Worm (Caenorhabditis elegans) whole organism, young adult: Measurements from ENCODE around the gene F58A6.2.

Experiments used
- C17E4.6 ChIP-seq: fragments of 200-800 bp; sonication (Bioruptor generic); IDR thresholded peaks from 2 replicates; pipeline ENCODE4 v1.3.6; 2022; ENCODE audit warnings: missing genetic modification reagents, missing genetic modification characterization, missing compliant biosample characterization
- F22D6.2 ChIP-seq: sonication (generic microtip); optimal IDR thresholded peaks from 2 replicates; lab custom pipeline; 2016; ENCODE audit warnings: mild to moderate bottlenecking, missing genetic modification characterization, missing compliant biosample characterization
- F55B11.4 ChIP-seq: sonication (generic microtip); optimal IDR thresholded peaks from 2 replicates; lab custom pipeline; 2016; ENCODE audit warnings: missing compliant biosample characterization, missing genetic modification characterization, borderline replicate concordance; ENCODE audit not compliant: insufficient read depth
- T26A5.8 ChIP-seq: sonication (generic microtip); optimal IDR thresholded peaks from 2 replicates; lab custom pipeline; 2016; ENCODE audit warnings: missing genetic modification characterization, missing compliant biosample characterization
- Y56A3A.18 ChIP-seq: fragments of 200-800 bp; sonication (Bioruptor generic); IDR thresholded peaks from 2 replicates; pipeline ENCODE4 v1.3.6; 2022; ENCODE audit warnings: missing genetic modification reagents, missing genetic modification characterization, missing compliant biosample characterization
- ama-1 ChIP-seq, 3 experiments: fragments of 150-350 bp in 1 of 3; sonication (generic microtip) in 2 of 3; optimal IDR thresholded peaks; 2 replicates each; lab custom pipeline; 2014 to 2018; ENCODE audit warnings: missing biosample characterization in 2 of 3, missing genetic modification characterization in 2 of 3, missing genetic modification reagents in 2 of 3
- atf-7 ChIP-seq: sonication (generic microtip); optimal IDR thresholded peaks from 2 replicates; lab custom pipeline; 2017; ENCODE audit warnings: mild to moderate bottlenecking, missing genetic modification characterization, missing compliant biosample characterization
- athp-1 ChIP-seq: sonication (generic microtip); optimal IDR thresholded peaks from 2 replicates; lab custom pipeline; 2017; ENCODE audit warnings: mild to moderate bottlenecking, missing genetic modification characterization, missing compliant biosample characterization
- cebp-1 ChIP-seq, 2 experiments: fragments of 200-800 bp in 1 of 2; sonication (Bioruptor generic) in 1 of 2; sonication (generic microtip) in 1 of 2; IDR thresholded peaks in 1 of 2; optimal IDR thresholded peaks in 1 of 2; 2 replicates each; pipeline versions ENCODE4 v1.3.6 to Lab custom; 2017 to 2022; ENCODE audit warnings: missing compliant biosample characterization in 2 of 2, missing genetic modification characterization in 2 of 2, mild to moderate bottlenecking in 1 of 2, missing genetic modification reagents in 1 of 2, moderate library complexity in 1 of 2
- ceh-91 ChIP-seq: fragments of 200-800 bp; sonication (Bioruptor generic); IDR thresholded peaks from 2 replicates; pipeline ENCODE4 v1.3.6; 2022; ENCODE audit warnings: missing genetic modification reagents, missing genetic modification characterization, missing compliant biosample characterization
- dox-1 ChIP-seq: fragments of 200-800 bp; sonication (Bioruptor generic); IDR thresholded peaks from 2 replicates; pipeline ENCODE4 v1.3.6; 2022; ENCODE audit warnings: missing genetic modification reagents, missing genetic modification characterization, missing compliant biosample characterization
- egrh-3 ChIP-seq: fragments of 200-800 bp; sonication (Bioruptor generic); IDR thresholded peaks from 2 replicates; pipeline ENCODE4 v1.3.6; 2022; ENCODE audit warnings: missing genetic modification reagents, missing genetic modification characterization, missing compliant biosample characterization
- ekl-4 ChIP-seq: fragments of 200-800 bp; sonication (Bioruptor generic); IDR thresholded peaks from 2 replicates; pipeline ENCODE4 v1.3.6; 2022; ENCODE audit warnings: missing genetic modification reagents, missing genetic modification characterization, missing compliant biosample characterization
- fkh-3 ChIP-seq: sonication (generic microtip); optimal IDR thresholded peaks from 2 replicates; lab custom pipeline; 2016; ENCODE audit warnings: mild to moderate bottlenecking, missing genetic modification characterization, missing compliant biosample characterization
- let-607 ChIP-seq, 2 experiments: fragments of 200-800 bp in 1 of 2; sonication (Bioruptor generic) in 1 of 2; sonication (generic microtip) in 1 of 2; optimal IDR thresholded peaks; 2 replicates each; lab custom pipeline; 2016 to 2018; ENCODE audit warnings: mild to moderate bottlenecking in 2 of 2, missing compliant biosample characterization in 2 of 2, missing genetic modification characterization in 2 of 2, moderate library complexity in 2 of 2, missing genotype in 1 of 2
- lsl-1 ChIP-seq: fragments of 200-800 bp; sonication (Bioruptor generic); optimal IDR thresholded peaks from 2 replicates; lab custom pipeline; 2018; ENCODE audit warnings: mild to moderate bottlenecking, missing genetic modification characterization, moderate library complexity, missing compliant biosample characterization
- lsy-27 ChIP-seq: sonication (generic microtip); optimal IDR thresholded peaks from 2 replicates; lab custom pipeline; 2017; ENCODE audit warnings: missing genetic modification characterization, mild to moderate bottlenecking, missing compliant biosample characterization, antibody characterized with exemption, missing genotype, borderline replicate concordance; ENCODE audit not compliant: insufficient read depth
- madf-10 ChIP-seq: sonication (generic microtip); optimal IDR thresholded peaks from 2 replicates; lab custom pipeline; 2016; ENCODE audit warnings: mild to moderate bottlenecking, missing genetic modification characterization, missing compliant biosample characterization
- madf-3 ChIP-seq: fragments of 200-800 bp; sonication (Bioruptor generic); IDR thresholded peaks from 2 replicates; pipeline ENCODE4 v1.3.6; 2022; ENCODE audit warnings: missing genetic modification reagents, missing genetic modification characterization, missing compliant biosample characterization
- madf-6 ChIP-seq: fragments of 200-800 bp; sonication (Bioruptor generic); IDR thresholded peaks from 2 replicates; pipeline ENCODE4 v1.3.6; 2022; ENCODE audit warnings: missing genetic modification reagents, missing genetic modification characterization, missing compliant biosample characterization
- mcd-1 ChIP-seq: fragments of 200-800 bp; sonication (Bioruptor generic); IDR thresholded peaks from 2 replicates; pipeline ENCODE4 v1.3.6; 2022; ENCODE audit warnings: missing genetic modification reagents, missing genetic modification characterization, missing compliant biosample characterization
- mel-28 ChIP-seq: sonication (generic microtip); optimal IDR thresholded peaks from 2 replicates; lab custom pipeline; 2016; ENCODE audit warnings: borderline replicate concordance, mild to moderate bottlenecking, missing genetic modification characterization, missing compliant biosample characterization
- mes-4 ChIP-seq: sonication (generic microtip); optimal IDR thresholded peaks from 2 replicates; lab custom pipeline; 2016; ENCODE audit warnings: missing genotype, missing genetic modification characterization, missing compliant biosample characterization
- nfyb-1 ChIP-seq: fragments of 200-800 bp; sonication (Bioruptor generic); IDR thresholded peaks from 2 replicates; pipeline ENCODE4 v1.3.6; 2022; ENCODE audit warnings: missing genetic modification reagents, missing genetic modification characterization, missing compliant biosample characterization
- nhr-179 ChIP-seq: sonication (generic microtip); optimal IDR thresholded peaks from 2 replicates; lab custom pipeline; 2016; ENCODE audit warnings: mild to moderate bottlenecking, missing genetic modification characterization, missing compliant biosample characterization
- nhr-80 ChIP-seq: sonication (generic microtip); optimal IDR thresholded peaks from 2 replicates; lab custom pipeline; 2016; ENCODE audit warnings: missing genetic modification characterization, missing compliant biosample characterization
- somi-1 ChIP-seq: fragments of 200-800 bp; sonication (Bioruptor generic); optimal IDR thresholded peaks from 2 replicates; lab custom pipeline; 2018; ENCODE audit warnings: mild to moderate bottlenecking, missing genetic modification characterization, missing compliant biosample characterization
- unc-62 ChIP-seq: fragments of 150-350 bp; optimal IDR thresholded peaks from 2 replicates; lab custom pipeline; 2014; ENCODE audit warnings: missing biosample characterization, missing genetic modification reagents, missing genetic modification characterization
- zim-3 ChIP-seq: sonication (generic microtip); optimal IDR thresholded peaks from 2 replicates; lab custom pipeline; 2017; ENCODE audit warnings: mild to moderate bottlenecking, missing genetic modification characterization, moderate library complexity, missing compliant biosample characterization
- ztf-18 ChIP-seq: sonication (generic microtip); optimal IDR thresholded peaks from 2 replicates; lab custom pipeline; 2016; ENCODE audit warnings: missing genotype, mild to moderate bottlenecking, missing genetic modification characterization, missing compliant biosample characterization
- ztf-22 ChIP-seq: fragments of 200-800 bp; sonication (Bioruptor generic); optimal IDR thresholded peaks from 2 replicates; lab custom pipeline; 2018; ENCODE audit warnings: mild to moderate bottlenecking, missing genetic modification characterization, moderate library complexity, missing compliant biosample characterization
- ztf-25 ChIP-seq: fragments of 200-800 bp; sonication (Bioruptor generic); IDR thresholded peaks from 2 replicates; pipeline ENCODE4 v1.3.6; 2022; ENCODE audit warnings: missing genetic modification reagents, missing genetic modification characterization, missing compliant biosample characterization
- ztf-26 ChIP-seq: sonication (generic microtip); optimal IDR thresholded peaks from 2 replicates; lab custom pipeline; 2017; ENCODE audit warnings: missing genetic modification characterization, missing compliant biosample characterization
- ztf-6 ChIP-seq: fragments of 200-800 bp; sonication (Bioruptor generic); IDR thresholded peaks from 2 replicates; pipeline ENCODE4 v1.3.6; 2022; ENCODE audit warnings: missing genetic modification reagents, missing genetic modification characterization, missing compliant biosample characterization

Gene F58A6.2

ce11 chrII:5099649-5100048 lies 36.9 kb upstream of the F58A6.2 start, which contains the start of gene C04G6.6:
C04G6.6 (minus strand) TSS chrII:5099749.
- no peak for TF ChIP-seq athp-1 (tag; lab: Kevin White, UChicago)
- TF ChIP-seq, all 124 proteins: peak for 0

ce11 chrII:5101701-5102100 lies 34.8 kb upstream of the F58A6.2 start, which contains the start of the genes idpb-3 and idpb-1:
idpb-3 (minus strand) TSS chrII:5101801.
idpb-1 (plus strand) TSS chrII:5101984.
- no peak for TF ChIP-seq ekl-4
- TF ChIP-seq mel-28 (tag; lab: Kevin White, UChicago), result no peak

- TF ChIP-seq C17E4.6 (no peak), ztf-25 (GFP tag; lab: Robert Waterston, UW) (no peak), nhr-179 (tag; lab: Kevin White, UChicago) (no peak), F55B11.4 (tag; lab: Kevin White, UChicago) (no peak), fkh-3 (tag; lab: Kevin White, UChicago) (no peak), mcd-1 (no peak)
- TF ChIP-seq, all 124 proteins: peak for 0
These were observed 33.3 kb upstream of the F58A6.2 start for ce11 chrII:5103189-5103588.

- TF ChIP-seq atf-7 (tag; lab: Kevin White, UChicago) (peak; percentile 75), zim-3 (tag; lab: Kevin White, UChicago) (no peak), ceh-91 (GFP tag; lab: Robert Waterston, UW) (no peak), F22D6.2 (tag; lab: Kevin White, UChicago) (no peak), cebp-1 (GFP tag; IDR thresholded peaks at IDR 0.05; lab: Robert Waterston, UW) (no peak), cebp-1 (tag; optimal IDR thresholded peaks at IDR 0.05; lab: Kevin White, UChicago) (no peak), lsl-1 (GFP tag; lab: Kevin White, UChicago) (no peak), nhr-80 (peak; percentile 93), mes-4 (tag; lab: Kevin White, UChicago) (no peak), ztf-6 (no peak), lsy-27 (no peak), madf-3 (no peak), ztf-26 (tag; lab: Kevin White, UChicago) (no peak), dox-1 (GFP tag; lab: Robert Waterston, UW) (no peak), T26A5.8 (tag; lab: Kevin White, UChicago) (no peak), let-607 (tag; optimal IDR thresholded peaks at IDR 0.05; lab: Kevin White, UChicago) (peak; percentile 21 to 40), unc-62 (GFP tag; lab: Kevin White, UChicago) (peak; percentile 44), somi-1 (GFP tag; lab: Kevin White, UChicago) (no peak), ama-1 (optimal IDR thresholded peaks at IDR 0.05; lab: Kevin White, UChicago) (no peak), ama-1 (GFP tag; optimal IDR thresholded peaks at IDR 0.05; lab: Kevin White, UChicago) (no peak), nfyb-1 (no peak), ztf-22 (peak; percentile 58), egrh-3 (GFP tag; lab: Robert Waterston, UW) (no peak), madf-6 (no peak), ztf-18 (tag; lab: Kevin White, UChicago) (no peak), madf-10 (tag; lab: Kevin White, UChicago) (peak; percentile 22), Y56A3A.18 (GFP tag; lab: Robert Waterston, UW) (no peak)
These were observed 32.6 kb upstream of the F58A6.2 start, which contains the start of the genes C04G6.11 and mpk-2 for ce11 chrII:5103784-5104457. C04G6.11 (minus strand) TSS chrII:5103834. mpk-2 (plus strand) TSS chrII:5104118.
